Fruit fly (Drosophila melanogaster) whole organism, embryonic: ENCODE data around the gene RpL37A.

Experiments
- CG11456 ChIP-seq: fragments of 200-800 bp; sonication (Bioruptor generic); IDR thresholded peaks from 3 replicates; pipeline ENCODE4 v1.3.6; 2022; ENCODE audit warnings: missing biosample characterization, missing genetic modification characterization
- CG11723 ChIP-seq: fragments of 200-800 bp; sonication (Bioruptor generic); optimal IDR thresholded peaks from 2 replicates; lab custom pipeline; 2017; ENCODE audit warnings: missing biosample characterization, mild to moderate bottlenecking, missing genetic modification characterization
- CG12219 ChIP-seq: fragments of 200-800 bp; sonication (Bioruptor generic); optimal IDR thresholded peaks from 3 replicates; lab custom pipeline; 2018; ENCODE audit warnings: missing biosample characterization, mild to moderate bottlenecking, missing genetic modification characterization
- CG12942 ChIP-seq: fragments of 200-800 bp; sonication (Bioruptor generic); optimal IDR thresholded peaks from 3 replicates; lab custom pipeline; 2016; ENCODE audit warnings: missing biosample characterization, missing genetic modification characterization
- CG14860 ChIP-seq: fragments of 200-800 bp; sonication (Bioruptor generic); IDR thresholded peaks from 3 replicates; pipeline ENCODE4 v1.3.6; 2022; ENCODE audit warnings: missing biosample characterization, missing genetic modification characterization; ENCODE audit not compliant: partially characterized antibody
- CG15269 ChIP-seq: fragments of 200-800 bp; sonication (Bioruptor generic); optimal IDR thresholded peaks from 2 replicates; lab custom pipeline; 2018; ENCODE audit warnings: missing biosample characterization, mild to moderate bottlenecking, missing genetic modification characterization, moderate library complexity
- CG16815 ChIP-seq: fragments of 200-800 bp; sonication (Bioruptor generic); optimal IDR thresholded peaks from 3 replicates; lab custom pipeline; 2017; ENCODE audit warnings: missing biosample characterization, mild to moderate bottlenecking, missing genetic modification characterization
- CG1792 ChIP-seq: fragments of 200-800 bp; sonication (Bioruptor generic); optimal IDR thresholded peaks from 2 replicates; lab custom pipeline; 2016; ENCODE audit warnings: missing biosample characterization, missing genetic modification characterization
- CG1832 ChIP-seq: fragments of 200-800 bp; sonication (Bioruptor generic); optimal IDR thresholded peaks from 2 replicates; lab custom pipeline; 2017; ENCODE audit warnings: missing biosample characterization, mild to moderate bottlenecking, missing genetic modification characterization, inconsistent platforms
- CG18599 ChIP-seq: fragments of 200-800 bp; sonication (Bioruptor generic); optimal IDR thresholded peaks from 3 replicates; lab custom pipeline; 2017; ENCODE audit warnings: missing biosample characterization, missing genetic modification characterization, mild to moderate bottlenecking, moderate library complexity, missing genetic modification reagents
- CG2875 ChIP-seq: fragments of 200-800 bp; sonication (Bioruptor generic); optimal IDR thresholded peaks from 2 replicates; lab custom pipeline; 2017; ENCODE audit warnings: missing biosample characterization, mild to moderate bottlenecking, missing genetic modification characterization, missing genetic modification reagents
- CG30403 ChIP-seq: fragments of 200-800 bp; sonication (Bioruptor generic); optimal IDR thresholded peaks from 3 replicates; lab custom pipeline; 2016; ENCODE audit warnings: missing biosample characterization, missing genetic modification characterization
- CG33557 ChIP-seq: fragments of 200-800 bp; sonication (Bioruptor generic); optimal IDR thresholded peaks from 2 replicates; lab custom pipeline; 2019; ENCODE audit warnings: missing biosample characterization, mild to moderate bottlenecking, missing genetic modification characterization, moderate library complexity
- CG34376 ChIP-seq: fragments of 200-800 bp; sonication (Bioruptor generic); optimal IDR thresholded peaks from 2 replicates; lab custom pipeline; 2018; ENCODE audit warnings: missing biosample characterization, mild to moderate bottlenecking, missing genetic modification characterization
- CG3847 ChIP-seq: fragments of 200-800 bp; sonication (Bioruptor generic); IDR thresholded peaks from 2 replicates; pipeline ENCODE4 v1.3.6; 2022; ENCODE audit warnings: missing biosample characterization, missing genetic modification characterization
- Dbx ChIP-seq: fragments of 200-800 bp; sonication (Bioruptor generic); IDR thresholded peaks from 3 replicates; pipeline ENCODE4 v1.3.6; 2022; ENCODE audit warnings: missing biosample characterization, missing genetic modification characterization
- Dll ChIP-seq: fragments of 200-800 bp; sonication (Bioruptor generic); IDR thresholded peaks from 4 replicates; pipeline ENCODE4 v1.3.6; 2022; ENCODE audit warnings: missing biosample characterization, missing genetic modification characterization; ENCODE audit not compliant: partially characterized antibody
- Doc2 ChIP-seq: fragments of 200-800 bp; sonication (Bioruptor generic); IDR thresholded peaks from 2 replicates; pipeline ENCODE4 v1.3.6; 2022; ENCODE audit warnings: missing biosample characterization, missing genetic modification characterization
- Gsc ChIP-seq: fragments of 200-800 bp; sonication (Bioruptor generic); IDR thresholded peaks from 2 replicates; pipeline ENCODE4 v1.3.6; 2022; ENCODE audit warnings: missing biosample characterization, missing genetic modification characterization
- HmgZ ChIP-seq: fragments of 200-800 bp; sonication (Bioruptor generic); optimal IDR thresholded peaks from 2 replicates; lab custom pipeline; 2018; ENCODE audit warnings: missing biosample characterization, mild to moderate bottlenecking, missing genetic modification characterization
- Hr3 ChIP-seq: fragments of 200-800 bp; sonication (Bioruptor generic); optimal IDR thresholded peaks from 3 replicates; lab custom pipeline; 2016; ENCODE audit warnings: missing biosample characterization, missing genetic modification characterization
- Max ChIP-seq: fragments of 200-800 bp; sonication (Bioruptor generic); optimal IDR thresholded peaks from 2 replicates; lab custom pipeline; 2016; ENCODE audit warnings: missing biosample characterization, mild to moderate bottlenecking, missing genetic modification characterization
- Mes4 ChIP-seq: fragments of 200-800 bp; sonication (Bioruptor generic); optimal IDR thresholded peaks from 2 replicates; lab custom pipeline; 2016; ENCODE audit warnings: missing biosample characterization, missing genetic modification characterization
- Pdp1 ChIP-seq, 2 experiments: fragments of 200-800 bp; sonication (Bioruptor generic); optimal IDR thresholded peaks; 3 replicates each; lab custom pipeline; 2016; ENCODE audit warnings: missing biosample characterization in 2 of 2, missing genetic modification characterization in 2 of 2, mild to moderate bottlenecking in 1 of 2, moderate library complexity in 1 of 2
- Sry-β ChIP-seq: fragments of 200-800 bp; sonication (Bioruptor generic); optimal IDR thresholded peaks from 2 replicates; lab custom pipeline; 2018; ENCODE audit warnings: missing biosample characterization, mild to moderate bottlenecking, missing genetic modification characterization, moderate library complexity
- bbx ChIP-seq: fragments of 200-800 bp; sonication (Bioruptor generic); IDR thresholded peaks from 2 replicates; pipeline ENCODE4 v1.3.6; 2022; ENCODE audit warnings: missing biosample characterization, missing genetic modification characterization; ENCODE audit not compliant: partially characterized antibody
- cas ChIP-seq: fragments of 200-800 bp; sonication (Bioruptor generic); IDR thresholded peaks from 2 replicates; pipeline ENCODE4 v1.3.6; 2022; ENCODE audit warnings: missing biosample characterization, missing genetic modification characterization
- ci ChIP-seq: fragments of 200-800 bp; sonication (Bioruptor generic); IDR thresholded peaks from 3 replicates; pipeline ENCODE4 v1.3.6; 2022; ENCODE audit warnings: missing biosample characterization, missing genetic modification characterization
- disco-r ChIP-seq: fragments of 200-800 bp; sonication (Bioruptor generic); optimal IDR thresholded peaks from 2 replicates; lab custom pipeline; 2016; ENCODE audit warnings: missing biosample characterization, missing genetic modification characterization
- dmrt11E ChIP-seq: fragments of 200-800 bp; sonication (Bioruptor generic); optimal IDR thresholded peaks from 3 replicates; lab custom pipeline; 2018; ENCODE audit warnings: missing biosample characterization, mild to moderate bottlenecking, missing genetic modification characterization, moderate library complexity
- exex ChIP-seq: fragments of 200-800 bp; sonication (Bioruptor generic); optimal IDR thresholded peaks from 4 replicates; lab custom pipeline; 2018; ENCODE audit warnings: missing biosample characterization, mild to moderate bottlenecking, missing genetic modification characterization, moderate library complexity
- fd3F ChIP-seq: fragments of 200-800 bp; sonication (Bioruptor generic); optimal IDR thresholded peaks from 2 replicates; lab custom pipeline; 2018; ENCODE audit warnings: missing biosample characterization, mild to moderate bottlenecking, missing genetic modification characterization, moderate library complexity
- ftz-f1 ChIP-seq: fragments of 200-800 bp; sonication (Bioruptor generic); optimal IDR thresholded peaks from 2 replicates; lab custom pipeline; 2016; ENCODE audit warnings: missing biosample characterization, missing genetic modification characterization
- gem ChIP-seq: fragments of 200-800 bp; sonication (Bioruptor generic); optimal IDR thresholded peaks from 2 replicates; lab custom pipeline; 2019; ENCODE audit warnings: missing biosample characterization, mild to moderate bottlenecking, missing genetic modification characterization, moderate library complexity
- kah ChIP-seq: fragments of 200-800 bp; sonication (Bioruptor generic); optimal IDR thresholded peaks from 2 replicates; lab custom pipeline; 2018; ENCODE audit warnings: missing biosample characterization, mild to moderate bottlenecking, missing genetic modification characterization
- lola ChIP-seq, 3 experiments: fragments of >200 bp in 2 of 3; fragments of 200-800 bp in 1 of 3; sonication (Bioruptor generic) in 1 of 3; optimal IDR thresholded peaks; 2 replicates each; lab custom pipeline; 2017 to 2019; ENCODE audit warnings: missing biosample characterization in 3 of 3, missing genetic modification characterization in 3 of 3, mild to moderate bottlenecking in 1 of 3, moderate library complexity in 1 of 3
- mld ChIP-seq: fragments of 200-800 bp; sonication (Bioruptor generic); IDR thresholded peaks from 3 replicates; pipeline ENCODE4 v1.3.6; 2022; ENCODE audit warnings: missing biosample characterization, missing genetic modification characterization; ENCODE audit not compliant: partially characterized antibody
- nerfin-2 ChIP-seq: fragments of 200-800 bp; sonication (Bioruptor generic); IDR thresholded peaks from 2 replicates; pipeline ENCODE4 v1.3.6; 2022; ENCODE audit warnings: missing biosample characterization, missing genetic modification characterization; ENCODE audit not compliant: partially characterized antibody
- oc ChIP-seq: fragments of 200-800 bp; sonication (Bioruptor generic); optimal IDR thresholded peaks from 2 replicates; lab custom pipeline; 2018; ENCODE audit warnings: missing biosample characterization, mild to moderate bottlenecking, missing genetic modification characterization, moderate library complexity
- pfk ChIP-seq: fragments of 200-800 bp; sonication (Bioruptor generic); optimal IDR thresholded peaks from 2 replicates; lab custom pipeline; 2018; ENCODE audit warnings: missing biosample characterization, mild to moderate bottlenecking, missing genetic modification characterization, moderate library complexity
- ranshi ChIP-seq: fragments of 200-800 bp; sonication (Bioruptor generic); IDR thresholded peaks from 2 replicates; pipeline ENCODE4 v1.3.6; 2022; ENCODE audit warnings: missing biosample characterization, missing genetic modification characterization
- sens ChIP-seq: fragments of 200-800 bp; sonication (Bioruptor generic); peaks from one replicate; lab custom pipeline; 2016; ENCODE audit warnings: missing biosample characterization, missing genetic modification characterization
- slou ChIP-seq: fragments of 200-800 bp; sonication (Bioruptor generic); optimal IDR thresholded peaks from 3 replicates; lab custom pipeline; 2016; ENCODE audit warnings: missing biosample characterization, missing genetic modification characterization
- sqz ChIP-seq: fragments of 200-800 bp; sonication (Bioruptor generic); optimal IDR thresholded peaks from 3 replicates; lab custom pipeline; 2018; ENCODE audit warnings: missing biosample characterization, mild to moderate bottlenecking, missing genetic modification characterization
- stc ChIP-seq: fragments of 200-800 bp; sonication (Bioruptor generic); IDR thresholded peaks from 2 replicates; pipeline ENCODE4 v1.3.6; 2022; ENCODE audit warnings: missing biosample characterization, missing genetic modification characterization
- zfh1 ChIP-seq: fragments of 200-800 bp; sonication (Bioruptor generic); IDR thresholded peaks from 3 replicates; pipeline ENCODE4 v1.3.6; 2022; ENCODE audit warnings: missing biosample characterization, missing genetic modification characterization

The RpL37A gene

dm6 chr2L:5044361-5044891 is 26.3 kb upstream of the RpL37A start, which contains the start of gene CG31650 (continued):
- TF ChIP-seq zfh1 (GFP tag; lab: Robert Waterston, UW) (no peak), CG30403 (GFP tag; lab: Kevin White, UChicago) (no peak), CG15269 (tag; lab: Kevin White, UChicago) (no peak), oc (peak; percentile 29), Dll (GFP tag; lab: Robert Waterston, UW) (no peak)
- TF ChIP-seq, all 482 proteins: peak for 32

dm6 chr2L:5044892-5045619 is 25.7 kb upstream of the RpL37A start:
- TF ChIP-seq nerfin-2 (GFP tag; lab: Robert Waterston, UW) (no peak), sqz (peak; percentile 82), gem (tag; lab: Kevin White, UChicago) (peak; percentile 66), CG14860 (GFP tag; lab: Robert Waterston, UW) (no peak), ftz-f1 (peak; percentile 43), Hr3 (peak; percentile 41), Gsc (no peak), mld (GFP tag; lab: Robert Waterston, UW) (no peak), dmrt11E (peak; percentile 31), CG3847 (GFP tag; lab: Robert Waterston, UW) (0 out of 2 replicates have a peak, but pooled peaks have one; percentile 40), Pdp1 (GFP tag; optimal IDR thresholded peaks at IDR 0.05; lab: Kevin White, UChicago) (peak; percentile 20 to 33), disco-r (GFP tag; lab: Kevin White, UChicago) (no peak), ci (GFP tag; lab: Robert Waterston, UW) (peak; percentile 85), CG2875 (GFP tag; lab: Kevin White, UChicago) (peak; percentile 2), fd3F (GFP tag; lab: Kevin White, UChicago) (peak; percentile 41), bbx (GFP tag; lab: Robert Waterston, UW) (peak; percentile 46), Dbx (GFP tag; lab: Robert Waterston, UW) (no peak), CG33557 (GFP tag; lab: Kevin White, UChicago) (no peak), Mes4 (GFP tag; lab: Kevin White, UChicago) (no peak), pfk (GFP tag; lab: Kevin White, UChicago) (no peak), CG12942 (GFP tag; lab: Kevin White, UChicago) (peak; percentile 36), CG12219 (GFP tag; lab: Kevin White, UChicago) (no peak), CG1832 (GFP tag; lab: Kevin White, UChicago) (no peak), slou (peak; percentile 32), ranshi (GFP tag; lab: Robert Waterston, UW) (no peak), Doc2 (GFP tag; lab: Robert Waterston, UW) (no peak), exex (tag; lab: Kevin White, UChicago) (no peak), HmgZ (tag; lab: Kevin White, UChicago) (no peak), Max (GFP tag; lab: Kevin White, UChicago) (peak; percentile 42), Sry-β (no peak), CG18599 (GFP tag; lab: Kevin White, UChicago) (peak; percentile 33), kah (peak; percentile 29), sens (GFP tag; lab: Kevin White, UChicago) (peak; percentile 80), CG11456 (GFP tag; lab: Robert Waterston, UW) (peak; percentile 79; the same call in 2 of the 3 replicates), stc (GFP tag; lab: Robert Waterston, UW) (peak; percentile 41; the same call in 1 of the 2 replicates), CG34376 (GFP tag; lab: Kevin White, UChicago) (no peak), CG16815 (GFP tag; lab: Kevin White, UChicago) (peak; percentile 1), CG1792 (GFP tag; lab: Kevin White, UChicago) (no peak), cas (GFP tag; lab: Robert Waterston, UW) (no peak), lola (GFP tag; optimal IDR thresholded peaks at IDR 0.05; lab: Kevin White, UChicago) (peak in 1 of 3 experiments; percentile 41), CG11723 (GFP tag; lab: Kevin White, UChicago) (peak; percentile 6)
